Worm (Caenorhabditis elegans): ENCODE data around the gene gcy-6.
A peak's percentile ranks its signal among the peaks of the same experiment; 100 is the strongest.

gcy-6 gene

DNA sequence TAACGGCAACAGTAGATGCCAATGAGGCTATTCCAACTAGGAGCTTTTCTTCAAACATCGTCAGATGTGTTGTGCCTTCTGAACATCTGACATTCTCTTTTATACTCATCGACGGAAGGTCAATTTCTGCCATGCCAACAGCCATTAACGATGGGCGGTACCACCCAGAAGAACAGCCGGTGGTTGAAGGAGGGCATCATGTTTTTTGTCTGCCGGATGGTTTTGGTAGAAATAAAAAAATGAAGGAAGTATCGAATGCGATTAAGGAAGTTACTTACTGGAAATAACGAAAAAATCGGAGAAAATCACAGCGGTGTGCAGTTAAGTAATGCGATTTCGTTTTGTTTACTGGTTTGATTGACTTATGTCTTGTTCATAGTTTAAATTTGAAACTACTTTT, 19.3 kb downstream of the gcy-6 start, which contains the start of gene col-150 (continued):
- TF ChIP-seq nhr-27 (tag; optimal IDR thresholded peaks at IDR 0.05), result no peak

DNA sequence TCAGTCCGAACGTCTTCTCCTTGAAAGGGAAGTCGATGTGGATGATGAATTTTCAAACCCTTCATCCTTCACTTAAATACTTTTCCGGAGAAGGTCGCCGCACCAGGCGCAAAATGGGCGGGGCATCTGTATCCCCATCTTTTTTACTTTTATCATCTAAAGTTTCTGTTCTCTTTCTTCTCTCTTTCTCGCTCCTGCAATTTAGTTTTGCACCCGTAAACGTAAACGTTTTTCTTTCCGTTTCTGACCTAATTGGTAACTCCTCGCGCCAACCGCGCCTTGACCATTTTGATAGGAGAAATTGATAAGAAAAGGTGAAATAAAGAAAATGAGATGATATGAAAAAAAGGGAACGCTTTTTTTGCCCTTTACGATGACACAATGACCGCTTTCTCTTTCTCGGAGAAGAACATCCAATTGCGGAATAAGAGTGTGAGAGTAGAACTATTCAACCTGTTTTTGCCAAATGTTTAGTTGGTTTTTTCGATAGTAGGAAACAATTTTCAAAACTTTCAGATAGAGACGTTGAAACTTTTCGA, 21.0 kb downstream of the gcy-6 start, which contains the start of gene col-149:
Gene col-149 (minus strand): TSS at position 51 of the 539 bp plus-strand sequence.
- peak; percentile 32 for TF ChIP-seq nhr-80 (tag; optimal IDR thresholded peaks at IDR 0.05)
- no peak for TF ChIP-seq repo-1 (tag; optimal IDR thresholded peaks at IDR 0.05)
- no peak for TF ChIP-seq ztf-18 (tag; optimal IDR thresholded peaks at IDR 0.05)
- no peak for TF ChIP-seq madf-3 (GFP tag; IDR thresholded peaks at IDR 0.05)
- TF ChIP-seq F52B5.7 (tag; optimal IDR thresholded peaks at IDR 0.05), result no peak
- TF ChIP-seq rec-8 (tag; optimal IDR thresholded peaks at IDR 0.05), result no peak
- no peak for TF ChIP-seq F55B11.4 (tag; optimal IDR thresholded peaks at IDR 0.05; ENCODE audit: borderline replicate concordance, insufficient read depth)

DNA sequence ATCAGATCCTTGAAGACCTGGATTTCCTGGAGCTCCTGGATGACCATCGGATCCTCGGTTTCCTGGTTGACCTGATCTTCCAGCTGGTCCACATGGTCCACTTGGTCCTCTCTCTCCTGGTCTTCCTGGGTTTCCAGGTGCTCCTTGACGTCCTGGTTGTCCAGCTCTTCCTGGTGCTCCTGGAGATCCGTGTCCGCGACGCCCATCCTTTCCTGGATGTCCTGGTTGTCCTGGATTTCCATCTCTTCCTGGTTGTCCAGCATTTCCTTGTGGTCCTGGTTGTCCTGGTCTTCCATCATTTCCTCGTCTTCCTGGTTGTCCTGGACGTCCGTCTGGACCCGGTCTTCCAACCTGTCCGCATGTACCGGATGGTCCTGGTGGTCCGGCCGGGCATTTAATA, 22.0 kb downstream of the gcy-6 start:
- TF ChIP-seq ztf-25 (GFP tag; IDR thresholded peaks at IDR 0.05) (no peak), ekl-4 (GFP tag; IDR thresholded peaks at IDR 0.05) (no peak), ceh-79 (tag; optimal IDR thresholded peaks at IDR 0.05) (no peak), B0019.2 (GFP tag; conservative IDR thresholded peaks at IDR 0.05) (no peak), F22D6.2 (tag; optimal IDR thresholded peaks at IDR 0.05) (no peak), C06A6.2 (GFP tag; conservative IDR thresholded peaks at IDR 0.05) (no peak), ceh-27 (GFP tag; optimal IDR thresholded peaks at IDR 0.05) (no peak), snpc-1.1 (tag; optimal IDR thresholded peaks at IDR 0.05; ENCODE audit: insufficient read depth) (no peak), Y53F4B.3 (GFP tag; IDR thresholded peaks at IDR 0.05) (no peak), snpc-4 (GFP tag; optimal IDR thresholded peaks at IDR 0.05) (no peak), snpc-4 (tag; optimal IDR thresholded peaks at IDR 0.05) (no peak), dox-1 (GFP tag; IDR thresholded peaks at IDR 0.05) (no peak), mel-28 (tag; optimal IDR thresholded peaks at IDR 0.05; ENCODE audit: borderline replicate concordance) (no peak), rec-8 (tag; optimal IDR thresholded peaks at IDR 0.05) (no peak), madf-8 (GFP tag; conservative IDR thresholded peaks at IDR 0.05) (no peak), unc-130 (GFP tag; optimal IDR thresholded peaks at IDR 0.05) (no peak), T26A5.8 (tag; optimal IDR thresholded peaks at IDR 0.05) (no peak), F37B4.10 (GFP tag; IDR thresholded peaks at IDR 0.05) (no peak), Y67H2A.10 (GFP tag; conservative IDR thresholded peaks at IDR 0.05) (no peak), F57A8.1 (GFP tag; optimal IDR thresholded peaks at IDR 0.05) (no peak)

DNA sequence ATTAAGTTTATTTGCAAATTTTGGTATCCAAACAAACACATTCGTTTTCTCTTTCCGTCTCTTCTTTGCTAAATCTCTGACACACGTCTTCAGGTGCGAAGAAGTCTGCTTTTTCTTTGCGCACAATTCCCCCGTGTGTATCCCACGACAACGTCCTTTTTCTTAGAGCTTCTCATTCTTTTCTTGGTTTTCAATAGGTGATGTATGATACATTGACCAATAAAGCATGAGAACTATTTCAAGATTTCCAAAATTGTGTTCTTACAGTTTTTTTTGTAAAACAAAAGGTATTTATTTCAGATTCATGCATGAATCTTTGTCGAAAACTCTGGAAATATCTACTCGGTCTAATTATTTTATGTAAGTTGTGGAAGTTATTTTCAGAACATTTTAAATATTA, 24.1 kb downstream of the gcy-6 start, which contains the start of gene B0024.15:
Gene B0024.15 (plus strand): TSS at position 301 of the 400 bp plus-strand sequence.
- TF ChIP-seq lsy-27 (tag; optimal IDR thresholded peaks at IDR 0.05; ENCODE audit: borderline replicate concordance, insufficient read depth) (no peak), aptf-3 (GFP tag; IDR thresholded peaks at IDR 0.05) (no peak), Y79H2A.3 (GFP tag; conservative IDR thresholded peaks at IDR 0.05) (no peak), ceh-40 (GFP tag; IDR thresholded peaks at IDR 0.05) (no peak), mxl-1 (tag; optimal IDR thresholded peaks at IDR 0.05) (no peak), ztf-28 (GFP tag; IDR thresholded peaks at IDR 0.05) (no peak), K12H6.12 (tag; optimal IDR thresholded peaks at IDR 0.05) (no peak), snpc-3.4 (tag; optimal IDR thresholded peaks at IDR 0.05) (no peak), sptf-2 (GFP tag; optimal IDR thresholded peaks at IDR 0.05) (no peak), somi-1 (GFP tag; optimal IDR thresholded peaks at IDR 0.05) (no peak), rec-8 (tag; optimal IDR thresholded peaks at IDR 0.05) (no peak), B0019.2 (GFP tag; conservative IDR thresholded peaks at IDR 0.05) (no peak), T07F8.4 (tag; optimal IDR thresholded peaks at IDR 0.05) (no peak), ekl-4 (GFP tag; IDR thresholded peaks at IDR 0.05) (no peak), nfya-1 (tag; optimal IDR thresholded peaks at IDR 0.05; ENCODE audit: borderline replicate concordance, insufficient read depth) (no peak)

All from whole organism, young adult.